Fruit fly (Drosophila melanogaster): Measurements from ENCODE around the gene CG16815.

DNA sequence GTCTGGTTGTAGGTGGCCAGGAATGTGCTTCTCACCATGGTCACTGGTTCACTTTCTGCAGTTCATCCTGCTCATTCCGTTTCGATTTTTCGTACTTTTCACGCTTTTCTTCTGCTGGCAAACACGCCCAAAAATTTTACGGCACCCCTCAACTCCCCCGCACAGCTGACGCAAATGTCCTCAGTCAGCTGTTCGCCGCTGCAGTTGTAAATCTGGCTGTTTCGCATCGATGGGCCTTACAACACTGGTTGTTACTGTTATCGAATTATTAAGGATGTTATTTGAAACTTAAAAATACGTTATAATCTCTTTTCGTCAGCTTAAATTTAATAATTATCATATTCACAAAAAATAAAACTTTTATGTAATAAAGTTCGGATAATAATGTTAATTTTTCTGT lies 47.2 kb upstream of the CG16815 start, which contains the start of gene Mgat3:
- TF ChIP-seq CG4854 (GFP tag; optimal IDR thresholded peaks at IDR 0.05) (no peak), CG1792 (GFP tag; optimal IDR thresholded peaks at IDR 0.05) (no peak), CG15601 (tag; optimal IDR thresholded peaks at IDR 0.05) (no peak), CG18619 (GFP tag; optimal IDR thresholded peaks at IDR 0.05) (no peak), eve (GFP tag; optimal IDR thresholded peaks at IDR 0.05) (no peak), bab2 (GFP tag; optimal IDR thresholded peaks at IDR 0.05) (no peak), grn (GFP tag; optimal IDR thresholded peaks at IDR 0.05) (no peak), Ssrp (tag; optimal IDR thresholded peaks at IDR 0.05) (no peak), Hand (GFP tag; optimal IDR thresholded peaks at IDR 0.05) (no peak), jumu (GFP tag; optimal IDR thresholded peaks at IDR 0.05) (no peak), vnd (GFP tag; IDR thresholded peaks at IDR 0.05; ENCODE audit: partially characterized antibody) (no peak), D (optimal IDR thresholded peaks at IDR 0.05) (no peak), D (GFP tag; optimal IDR thresholded peaks at IDR 0.05) (no peak)

All from whole organism, embryonic.